Fruit fly (Drosophila melanogaster): ENCODE data around the gene Flo2.

- TF ChIP-seq psq (optimal IDR thresholded peaks at IDR 0.05) (no peak), Myc (optimal IDR thresholded peaks at IDR 0.05) (no peak)
These were observed 66.4 kb downstream of the Flo2 start, which contains the start of gene CG9512 for dm6 chrX:14905499-14906044.

All from Kc167 (cell line).